Worm (Caenorhabditis elegans) whole organism, L1 larva: ENCODE results near the gene arrd-3.
A peak's percentile ranks its signal among the peaks of the same experiment; 100 is the strongest.

Experiments
- aha-1 ChIP-seq: fragments of 150-350 bp; optimal IDR thresholded peaks from 2 replicates; lab custom pipeline; 2014; ENCODE audit warnings: missing biosample characterization, missing genetic modification characterization
- alr-1 ChIP-seq: fragments of 200-800 bp; sonication (Bioruptor generic); optimal IDR thresholded peaks from 2 replicates; lab custom pipeline; 2018; ENCODE audit warnings: borderline replicate concordance, mild to moderate bottlenecking, missing genetic modification characterization, missing compliant biosample characterization
- aly-2 ChIP-seq: fragments of 150-350 bp; optimal IDR thresholded peaks from 2 replicates; lab custom pipeline; 2014; ENCODE audit warnings: missing biosample characterization, missing genetic modification characterization
- blmp-1 ChIP-seq: fragments of 150-350 bp; optimal IDR thresholded peaks from 2 replicates; lab custom pipeline; 2014; ENCODE audit warnings: missing biosample characterization, missing genetic modification characterization
- efl-1 ChIP-seq, 4 experiments: fragments of 150-350 bp; optimal IDR thresholded peaks in 3 of 4; peaks in 1 of 4; 1 replicate in 1 of 4; 2 replicates in 3 of 4; lab custom pipeline; 2014; ENCODE audit warnings: missing biosample characterization in 2 of 4, missing genetic modification characterization in 2 of 4, missing genetic modification reagents in 2 of 4
- efl-3 ChIP-seq: fragments of 200-800 bp; sonication (Bioruptor generic); optimal IDR thresholded peaks from 2 replicates; lab custom pipeline; 2018; ENCODE audit warnings: mild to moderate bottlenecking, missing genetic modification characterization, missing compliant biosample characterization
- egl-27 ChIP-seq, 2 experiments: fragments of 150-350 bp in 1 of 2; sonication (generic microtip); optimal IDR thresholded peaks; 3 replicates each; lab custom pipeline; 2017 to 2018; ENCODE audit warnings: missing biosample characterization in 2 of 2, missing genetic modification characterization in 2 of 2, missing genetic modification reagents in 2 of 2
- elt-2 ChIP-seq: sonication (generic microtip); optimal IDR thresholded peaks from 2 replicates; lab custom pipeline; 2016; ENCODE audit warnings: missing genetic modification characterization, mild to moderate bottlenecking, inconsistent platforms, missing compliant biosample characterization, missing genetic modification reagents
- elt-3 ChIP-seq, 6 experiments: fragments of 150-350 bp in 1 of 6; sonication (generic microtip); optimal IDR thresholded peaks; 2 replicates each; lab custom pipeline; 2017 to 2018; ENCODE audit warnings: missing biosample characterization in 6 of 6, missing genetic modification characterization in 6 of 6, inconsistent platforms in 1 of 6
- fkh-10 ChIP-seq: sonication (generic microtip); optimal IDR thresholded peaks from 2 replicates; lab custom pipeline; 2017; ENCODE audit warnings: missing biosample characterization, missing genetic modification reagents, missing genetic modification characterization
- fkh-8 ChIP-seq: sonication (generic microtip); optimal IDR thresholded peaks from 2 replicates; lab custom pipeline; 2016; ENCODE audit warnings: mild to moderate bottlenecking, missing genetic modification characterization, missing compliant biosample characterization
- jun-1 ChIP-seq: fragments of 150-350 bp; optimal IDR thresholded peaks from 2 replicates; lab custom pipeline; 2014; ENCODE audit warnings: missing biosample characterization, missing genetic modification reagents, missing genetic modification characterization
- lin-14 ChIP-seq: fragments of 200-800 bp; sonication (Bioruptor generic); optimal IDR thresholded peaks from 2 replicates; lab custom pipeline; 2018; ENCODE audit warnings: mild to moderate bottlenecking, missing genetic modification characterization, moderate library complexity, missing compliant biosample characterization
- lin-35 ChIP-seq, 2 experiments: fragments of 150-350 bp; optimal IDR thresholded peaks; 2 replicates each; lab custom pipeline; 2014; ENCODE audit warnings: missing biosample characterization in 2 of 2, missing genetic modification characterization in 2 of 2, missing genetic modification reagents in 2 of 2
- mab-9 ChIP-seq: fragments of 200-800 bp; sonication (Bioruptor generic); IDR thresholded peaks from 2 replicates; pipeline ENCODE4 v1.3.6; 2022; ENCODE audit warnings: missing genetic modification reagents, missing genetic modification characterization, missing compliant biosample characterization
- mdl-1 ChIP-seq, 2 experiments: fragments of 150-350 bp; optimal IDR thresholded peaks; 2 replicates each; lab custom pipeline; 2014 to 2017; ENCODE audit warnings: missing biosample characterization in 2 of 2, missing genetic modification characterization in 2 of 2, inconsistent platforms in 1 of 2
- mep-1 ChIP-seq: fragments of 150-350 bp; optimal IDR thresholded peaks from 2 replicates; lab custom pipeline; 2014; ENCODE audit warnings: missing biosample characterization, missing genetic modification characterization
- nhr-20 ChIP-seq: sonication (generic microtip); optimal IDR thresholded peaks from 2 replicates; lab custom pipeline; 2016; ENCODE audit warnings: mild to moderate bottlenecking, missing genetic modification characterization, missing compliant biosample characterization
- nhr-76 ChIP-seq: sonication (generic microtip); optimal IDR thresholded peaks from 2 replicates; lab custom pipeline; 2017; ENCODE audit warnings: missing biosample characterization, missing genetic modification characterization
- nhr-77 ChIP-seq: fragments of 150-350 bp; optimal IDR thresholded peaks from 2 replicates; lab custom pipeline; 2014; ENCODE audit warnings: missing biosample characterization, missing genetic modification characterization
- nhr-85 ChIP-seq: sonication (generic microtip); peaks from one replicate; lab custom pipeline; 2016; ENCODE audit warnings: missing genetic modification characterization, inconsistent platforms, missing compliant biosample characterization
- nhr-90 ChIP-seq: sonication (generic microtip); optimal IDR thresholded peaks from 2 replicates; lab custom pipeline; 2016; ENCODE audit warnings: mild to moderate bottlenecking, missing genetic modification characterization, missing compliant biosample characterization; ENCODE audit not compliant: poor library complexity
- pag-3 ChIP-seq: sonication (generic microtip); optimal IDR thresholded peaks from 2 replicates; lab custom pipeline; 2017; ENCODE audit warnings: missing genetic modification characterization, mild to moderate bottlenecking, missing compliant biosample characterization, antibody characterized with exemption, borderline replicate concordance; ENCODE audit not compliant: insufficient read depth
- rnt-1 ChIP-seq: sonication (generic microtip); optimal IDR thresholded peaks from 2 replicates; lab custom pipeline; 2016; ENCODE audit warnings: mild to moderate bottlenecking, missing genetic modification characterization, moderate library complexity, missing compliant biosample characterization
- sox-4 ChIP-seq: sonication (generic microtip); optimal IDR thresholded peaks from 2 replicates; lab custom pipeline; 2016; ENCODE audit warnings: missing genetic modification characterization, missing compliant biosample characterization
- tbx-2 ChIP-seq: sonication (generic microtip); optimal IDR thresholded peaks from 2 replicates; lab custom pipeline; 2016; ENCODE audit warnings: missing genetic modification characterization, missing compliant biosample characterization
- unc-30 ChIP-seq: sonication (generic microtip); optimal IDR thresholded peaks from 2 replicates; lab custom pipeline; 2017; ENCODE audit warnings: missing biosample characterization, missing genetic modification characterization
- vab-15 ChIP-seq: sonication (generic microtip); optimal IDR thresholded peaks from 2 replicates; lab custom pipeline; 2017; ENCODE audit warnings: missing genotype, mild to moderate bottlenecking, missing genetic modification characterization, missing compliant biosample characterization

The arrd-3 gene

DNA sequence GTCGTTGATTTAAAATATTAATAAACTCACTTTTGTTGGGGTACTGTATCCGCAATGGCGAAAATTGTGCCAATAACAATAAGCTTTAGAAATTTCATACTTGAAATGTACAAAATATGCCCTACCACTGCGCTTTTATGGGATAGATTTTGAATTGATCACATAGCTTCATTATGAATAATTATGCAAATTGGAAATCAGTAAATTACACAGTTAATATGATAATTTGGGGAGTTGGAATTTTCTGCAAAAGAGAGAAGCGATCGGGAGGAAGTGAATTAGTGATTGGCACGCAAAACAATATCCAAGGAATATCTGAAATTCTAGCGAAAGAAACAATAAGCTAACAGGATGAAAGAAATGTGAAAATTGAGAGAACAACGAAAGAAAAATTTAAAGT is 13.7 kb downstream of the arrd-3 start, which contains the start of gene M176.10:
M176.10 (minus strand) TSS at position 101 of the 400 bp plus-strand sequence.
- TF ChIP-seq nhr-76 (tag; lab: Kevin White, UChicago) (no peak), sox-4 (no peak), aly-2 (no peak), lin-14 (GFP tag; lab: Kevin White, UChicago) (no peak), vab-15 (tag; lab: Kevin White, UChicago) (no peak)

DNA sequence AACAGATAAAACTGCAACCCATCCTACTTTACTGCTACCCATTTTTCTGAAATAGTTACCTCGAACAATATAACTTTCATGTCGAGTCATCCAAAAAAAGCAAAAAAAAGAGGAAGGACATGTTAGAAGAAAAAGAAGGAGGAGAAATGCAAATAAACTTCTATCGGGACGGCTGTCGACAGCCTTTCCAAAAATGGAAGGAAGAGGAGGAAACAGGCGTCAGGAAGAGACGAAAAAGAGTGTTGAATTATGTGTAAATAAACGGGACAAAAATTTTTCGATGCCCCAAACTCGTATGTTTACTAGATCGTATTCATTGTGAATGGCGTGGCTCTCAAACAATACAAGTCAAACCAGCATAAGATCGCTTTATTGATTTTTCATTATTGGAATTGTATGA is 15.3 kb downstream of the arrd-3 start, which contains the start of gene M176.5:
M176.5 (minus strand) TSS at position 101 of the 400 bp plus-strand sequence.
- TF ChIP-seq lin-14 (GFP tag; lab: Kevin White, UChicago) (peak; percentile 42), nhr-77 (no peak)
- TF ChIP-seq, all 84 proteins: peak for 1

ce11 chrII:9431119-9431518 is 18.8 kb downstream of the arrd-3 start:
- TF ChIP-seq egl-27 (tag; optimal IDR thresholded peaks at IDR 0.05; lab: Kevin White, UChicago) (no peak), fkh-10 (GFP tag; lab: Kevin White, UChicago) (peak; percentile 33), lin-14 (GFP tag; lab: Kevin White, UChicago) (peak; percentile 58), mab-9 (GFP tag; lab: Robert Waterston, UW) (no peak), efl-3 (GFP tag; lab: Kevin White, UChicago) (no peak), mdl-1 (tag; optimal IDR thresholded peaks at IDR 0.05; lab: Kevin White, UChicago) (no peak), aha-1 (tag; lab: Kevin White, UChicago) (no peak)

DNA sequence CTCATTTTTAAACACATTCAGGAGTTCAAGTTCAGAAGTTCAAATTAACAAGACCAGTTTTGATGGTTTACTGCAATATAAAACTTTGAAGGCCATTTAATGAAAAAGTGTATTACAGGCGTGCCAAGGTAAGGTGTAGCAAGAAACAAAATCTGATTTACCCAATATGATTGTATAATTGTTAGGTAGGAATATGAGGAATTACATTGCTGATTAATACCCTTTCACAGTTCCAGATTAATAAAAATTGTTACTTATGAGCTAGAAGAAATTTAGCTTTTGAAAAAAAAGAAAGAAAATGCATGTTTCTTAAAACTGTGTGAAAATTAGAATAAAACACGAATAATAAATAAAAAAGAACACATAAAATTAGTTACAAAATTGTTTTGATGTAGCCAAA is 21.3 kb downstream of the arrd-3 start, which contains the start of gene kin-15:
kin-15 (minus strand) TSS at position 101 of the 400 bp plus-strand sequence.
- TF ChIP-seq nhr-90 (tag; lab: Kevin White, UChicago) (no peak), unc-30 (tag; lab: Kevin White, UChicago) (no peak), efl-1 (optimal IDR thresholded peaks at IDR 0.05; lab: Kevin White, UChicago) (no peak), efl-1 (GFP tag; optimal IDR thresholded peaks at IDR 0.05 in 1 of 2; lab: Kevin White, UChicago) (peak in 1 of 2 experiments; percentile 59), rnt-1 (tag; lab: Kevin White, UChicago) (no peak)

DNA sequence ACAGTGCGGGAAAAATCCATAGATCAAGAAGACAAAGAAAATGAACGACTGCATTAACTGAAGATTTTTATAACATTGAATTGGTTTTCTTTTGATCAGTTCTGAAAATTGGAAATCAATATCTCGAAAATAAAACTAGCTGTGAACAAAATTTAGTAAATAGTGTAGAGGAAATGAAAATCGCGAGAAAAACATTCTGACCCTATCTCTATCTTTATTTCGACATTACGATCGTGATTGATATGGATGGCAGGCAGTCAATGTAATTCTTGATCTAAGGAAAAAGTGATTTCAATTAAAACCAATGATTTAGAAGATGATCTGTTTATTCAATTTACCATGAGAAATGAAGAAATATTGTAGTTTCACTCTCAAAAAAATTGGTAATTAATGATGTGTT is 23.7 kb downstream of the arrd-3 start, which contains the start of gene kin-16:
kin-16 (minus strand) TSS at position 101 of the 400 bp plus-strand sequence.
- TF ChIP-seq nhr-20 (tag; lab: Kevin White, UChicago) (peak; percentile 23), lin-14 (GFP tag; lab: Kevin White, UChicago) (no peak), mep-1 (tag; lab: Kevin White, UChicago) (no peak), pag-3 (tag; lab: Kevin White, UChicago) (no peak), jun-1 (tag; lab: Kevin White, UChicago) (no peak), elt-2 (tag; lab: Kevin White, UChicago) (no peak), nhr-85 (tag; lab: Kevin White, UChicago) (peak; percentile 52), alr-1 (no peak), aly-2 (no peak), tbx-2 (tag; lab: Kevin White, UChicago) (no peak), aha-1 (tag; lab: Kevin White, UChicago) (no peak), fkh-8 (no peak), elt-3 (tag; optimal IDR thresholded peaks at IDR 0.05; lab: Kevin White, UChicago) (peak in 1 of 6 experiments; percentile 46), blmp-1 (peak; percentile 30)

DNA sequence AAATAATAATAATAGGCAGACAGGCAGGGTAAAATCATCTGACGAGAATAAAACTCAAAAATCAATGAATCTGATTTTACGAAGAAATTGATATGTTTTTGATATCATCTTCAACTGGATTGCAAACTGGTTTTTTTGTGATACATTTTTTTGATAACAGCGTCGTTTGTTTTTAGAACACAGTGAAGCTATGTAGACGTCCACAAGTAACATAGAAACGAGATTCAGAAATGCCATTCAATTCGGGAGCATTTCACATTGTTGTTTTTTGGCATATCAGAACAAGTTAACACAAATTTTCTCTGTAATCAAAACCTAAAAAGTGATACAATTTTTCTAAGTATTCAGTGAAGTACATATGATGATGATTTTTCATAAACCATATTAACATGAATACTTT is 25.9 kb downstream of the arrd-3 start, which contains the start of gene chil-13:
chil-13 (minus strand) TSS at position 101 of the 400 bp plus-strand sequence.
- peak; percentile 9 for TF ChIP-seq blmp-1
- TF ChIP-seq elt-3 (tag; optimal IDR thresholded peaks at IDR 0.05; lab: Kevin White, UChicago): peak in 1 of 6 experiments; percentile 33
- TF ChIP-seq fkh-8: no peak
- TF ChIP-seq lin-35 (GFP tag; optimal IDR thresholded peaks at IDR 0.05; lab: Kevin White, UChicago): peak in 1 of 2 experiments; percentile 0
